Worm (Caenorhabditis elegans) whole organism, L1 larva: ENCODE results near the gene srt-6.
A peak's percentile ranks its signal among the peaks of the same experiment; 100 is the strongest.

Source experiments
- C04F5.9 ChIP-seq: sonication (generic microtip); optimal IDR thresholded peaks from 2 replicates; lab custom pipeline; 2016; ENCODE audit warnings: missing genetic modification characterization, missing compliant biosample characterization
- C16A3.4 ChIP-seq: fragments of 150-350 bp; optimal IDR thresholded peaks from 2 replicates; lab custom pipeline; 2014; ENCODE audit warnings: missing biosample characterization, missing genetic modification characterization
- C34B4.2 ChIP-seq: sonication (generic microtip); optimal IDR thresholded peaks from 2 replicates; lab custom pipeline; 2017; ENCODE audit warnings: mild to moderate bottlenecking, missing genetic modification characterization, missing compliant biosample characterization
- F16B12.6 ChIP-seq: fragments of 150-350 bp; optimal IDR thresholded peaks from 2 replicates; lab custom pipeline; 2014; ENCODE audit warnings: missing biosample characterization, missing genetic modification characterization
- alr-1 ChIP-seq: fragments of 200-800 bp; sonication (Bioruptor generic); optimal IDR thresholded peaks from 2 replicates; lab custom pipeline; 2018; ENCODE audit warnings: borderline replicate concordance, mild to moderate bottlenecking, missing genetic modification characterization, missing compliant biosample characterization
- blmp-1 ChIP-seq: fragments of 150-350 bp; optimal IDR thresholded peaks from 2 replicates; lab custom pipeline; 2014; ENCODE audit warnings: missing biosample characterization, missing genetic modification characterization
- ceh-63 ChIP-seq: fragments of 200-800 bp; sonication (Bioruptor generic); optimal IDR thresholded peaks from 2 replicates; lab custom pipeline; 2018; ENCODE audit warnings: mild to moderate bottlenecking, missing genetic modification characterization, missing compliant biosample characterization
- dpl-1 ChIP-seq, 3 experiments: fragments of 150-350 bp in 2 of 3; sonication (generic microtip) in 1 of 3; optimal IDR thresholded peaks; 2 replicates each; lab custom pipeline; 2014 to 2017; ENCODE audit warnings: missing biosample characterization in 3 of 3, missing genetic modification characterization in 3 of 3, missing genetic modification reagents in 3 of 3
- efl-1 ChIP-seq, 4 experiments: fragments of 150-350 bp; optimal IDR thresholded peaks in 3 of 4; peaks in 1 of 4; 1 replicate in 1 of 4; 2 replicates in 3 of 4; lab custom pipeline; 2014; ENCODE audit warnings: missing biosample characterization in 2 of 4, missing genetic modification characterization in 2 of 4, missing genetic modification reagents in 2 of 4
- egl-27 ChIP-seq, 2 experiments: fragments of 150-350 bp in 1 of 2; sonication (generic microtip); optimal IDR thresholded peaks; 3 replicates each; lab custom pipeline; 2017 to 2018; ENCODE audit warnings: missing biosample characterization in 2 of 2, missing genetic modification characterization in 2 of 2, missing genetic modification reagents in 2 of 2
- elt-3 ChIP-seq, 6 experiments: fragments of 150-350 bp in 1 of 6; sonication (generic microtip); optimal IDR thresholded peaks; 2 replicates each; lab custom pipeline; 2017 to 2018; ENCODE audit warnings: missing biosample characterization in 6 of 6, missing genetic modification characterization in 6 of 6, inconsistent platforms in 1 of 6
- ets-5 ChIP-seq: fragments of 200-800 bp; sonication (Bioruptor generic); IDR thresholded peaks from 2 replicates; pipeline ENCODE4 v1.3.6; 2022; ENCODE audit warnings: missing genetic modification characterization, missing compliant biosample characterization
- fkh-4 ChIP-seq: sonication (generic microtip); optimal IDR thresholded peaks from 2 replicates; lab custom pipeline; 2016; ENCODE audit warnings: missing compliant biosample characterization, missing genetic modification characterization, borderline replicate concordance
- fos-1 ChIP-seq: fragments of 150-350 bp; optimal IDR thresholded peaks from 2 replicates; lab custom pipeline; 2014; ENCODE audit warnings: missing biosample characterization, missing genetic modification characterization
- grh-1 ChIP-seq: fragments of 200-800 bp; sonication (Bioruptor generic); IDR thresholded peaks from 2 replicates; pipeline ENCODE4 v1.3.6; 2022; ENCODE audit warnings: missing genetic modification reagents, missing genetic modification characterization, missing compliant biosample characterization
- hlh-4 ChIP-seq: sonication (generic microtip); optimal IDR thresholded peaks from 2 replicates; lab custom pipeline; 2016; ENCODE audit warnings: mild to moderate bottlenecking, missing genetic modification characterization, missing compliant biosample characterization
- irx-1 ChIP-seq: sonication (generic microtip); optimal IDR thresholded peaks from 2 replicates; lab custom pipeline; 2016; ENCODE audit warnings: missing genetic modification characterization, missing compliant biosample characterization
- jun-1 ChIP-seq: fragments of 150-350 bp; optimal IDR thresholded peaks from 2 replicates; lab custom pipeline; 2014; ENCODE audit warnings: missing biosample characterization, missing genetic modification reagents, missing genetic modification characterization
- lin-13 ChIP-seq: fragments of 150-350 bp; optimal IDR thresholded peaks from 2 replicates; lab custom pipeline; 2014; ENCODE audit warnings: missing biosample characterization, missing genetic modification reagents, missing genetic modification characterization
- lin-14 ChIP-seq: fragments of 200-800 bp; sonication (Bioruptor generic); optimal IDR thresholded peaks from 2 replicates; lab custom pipeline; 2018; ENCODE audit warnings: mild to moderate bottlenecking, missing genetic modification characterization, moderate library complexity, missing compliant biosample characterization
- lin-35 ChIP-seq, 2 experiments: fragments of 150-350 bp; optimal IDR thresholded peaks; 2 replicates each; lab custom pipeline; 2014; ENCODE audit warnings: missing biosample characterization in 2 of 2, missing genetic modification characterization in 2 of 2, missing genetic modification reagents in 2 of 2
- lin-39 ChIP-seq: fragments of 150-350 bp; optimal IDR thresholded peaks from 2 replicates; lab custom pipeline; 2014; ENCODE audit warnings: missing biosample characterization, missing genetic modification reagents, missing genetic modification characterization
- mdl-1 ChIP-seq, 2 experiments: fragments of 150-350 bp; optimal IDR thresholded peaks; 2 replicates each; lab custom pipeline; 2014 to 2017; ENCODE audit warnings: missing biosample characterization in 2 of 2, missing genetic modification characterization in 2 of 2, inconsistent platforms in 1 of 2
- mef-2 ChIP-seq: fragments of 150-350 bp; optimal IDR thresholded peaks from 2 replicates; lab custom pipeline; 2014; ENCODE audit warnings: missing biosample characterization, missing genetic modification characterization
- nhr-11 ChIP-seq: fragments of 150-350 bp; optimal IDR thresholded peaks from 2 replicates; lab custom pipeline; 2014; ENCODE audit warnings: missing biosample characterization, missing genetic modification characterization
- nhr-12 ChIP-seq: sonication (generic microtip); optimal IDR thresholded peaks from 2 replicates; lab custom pipeline; 2017; ENCODE audit warnings: missing biosample characterization, missing genetic modification characterization
- nhr-19 ChIP-seq: fragments of 200-800 bp; sonication (Bioruptor generic); conservative IDR thresholded peaks from 2 replicates; pipeline ENCODE4 v1.3.6; 2022; ENCODE audit warnings: missing genetic modification characterization, missing compliant biosample characterization
- nhr-20 ChIP-seq: sonication (generic microtip); optimal IDR thresholded peaks from 2 replicates; lab custom pipeline; 2016; ENCODE audit warnings: mild to moderate bottlenecking, missing genetic modification characterization, missing compliant biosample characterization
- nhr-47 ChIP-seq: sonication (generic microtip); optimal IDR thresholded peaks from 2 replicates; lab custom pipeline; 2016; ENCODE audit warnings: mild to moderate bottlenecking, missing genetic modification characterization, moderate library complexity, missing compliant biosample characterization
- nhr-71 ChIP-seq: sonication (generic microtip); optimal IDR thresholded peaks from 2 replicates; lab custom pipeline; 2016; ENCODE audit warnings: mild to moderate bottlenecking, missing genetic modification characterization, moderate library complexity, missing compliant biosample characterization
- nhr-76 ChIP-seq: sonication (generic microtip); optimal IDR thresholded peaks from 2 replicates; lab custom pipeline; 2017; ENCODE audit warnings: missing biosample characterization, missing genetic modification characterization
- nhr-85 ChIP-seq: sonication (generic microtip); peaks from one replicate; lab custom pipeline; 2016; ENCODE audit warnings: missing genetic modification characterization, inconsistent platforms, missing compliant biosample characterization
- nhr-90 ChIP-seq: sonication (generic microtip); optimal IDR thresholded peaks from 2 replicates; lab custom pipeline; 2016; ENCODE audit warnings: mild to moderate bottlenecking, missing genetic modification characterization, missing compliant biosample characterization; ENCODE audit not compliant: poor library complexity
- skn-1 ChIP-seq: fragments of 150-350 bp; optimal IDR thresholded peaks from 2 replicates; lab custom pipeline; 2014; ENCODE audit warnings: missing biosample characterization, missing genetic modification characterization
- snpc-4 ChIP-seq: fragments of 150-350 bp; optimal IDR thresholded peaks from 2 replicates; lab custom pipeline; 2014; ENCODE audit warnings: missing biosample characterization, missing genetic modification characterization
- snu-23 ChIP-seq: sonication (generic microtip); optimal IDR thresholded peaks from 2 replicates; lab custom pipeline; 2016; ENCODE audit warnings: missing genetic modification characterization, missing compliant biosample characterization
- swsn-7 ChIP-seq: sonication (generic microtip); optimal IDR thresholded peaks from 2 replicates; lab custom pipeline; 2016; ENCODE audit warnings: missing genetic modification characterization, missing compliant biosample characterization
- tbx-2 ChIP-seq: sonication (generic microtip); optimal IDR thresholded peaks from 2 replicates; lab custom pipeline; 2016; ENCODE audit warnings: missing genetic modification characterization, missing compliant biosample characterization
- unc-130 ChIP-seq: fragments of 150-350 bp; optimal IDR thresholded peaks from 2 replicates; lab custom pipeline; 2017; ENCODE audit warnings: missing biosample characterization, missing genetic modification characterization, inconsistent platforms
- unc-30 ChIP-seq: sonication (generic microtip); optimal IDR thresholded peaks from 2 replicates; lab custom pipeline; 2017; ENCODE audit warnings: missing biosample characterization, missing genetic modification characterization
- xbp-1 ChIP-seq: sonication (generic microtip); optimal IDR thresholded peaks from 2 replicates; lab custom pipeline; 2016; ENCODE audit warnings: missing genetic modification characterization, missing compliant biosample characterization
- zip-4 ChIP-seq: fragments of 200-800 bp; sonication (Bioruptor generic); optimal IDR thresholded peaks from 2 replicates; lab custom pipeline; 2018; ENCODE audit warnings: mild to moderate bottlenecking, missing genetic modification characterization, moderate library complexity, missing compliant biosample characterization
- ztf-4 ChIP-seq: fragments of 150-350 bp; optimal IDR thresholded peaks from 2 replicates; lab custom pipeline; 2014; ENCODE audit warnings: missing biosample characterization, missing genetic modification characterization

srt-6 gene

DNA sequence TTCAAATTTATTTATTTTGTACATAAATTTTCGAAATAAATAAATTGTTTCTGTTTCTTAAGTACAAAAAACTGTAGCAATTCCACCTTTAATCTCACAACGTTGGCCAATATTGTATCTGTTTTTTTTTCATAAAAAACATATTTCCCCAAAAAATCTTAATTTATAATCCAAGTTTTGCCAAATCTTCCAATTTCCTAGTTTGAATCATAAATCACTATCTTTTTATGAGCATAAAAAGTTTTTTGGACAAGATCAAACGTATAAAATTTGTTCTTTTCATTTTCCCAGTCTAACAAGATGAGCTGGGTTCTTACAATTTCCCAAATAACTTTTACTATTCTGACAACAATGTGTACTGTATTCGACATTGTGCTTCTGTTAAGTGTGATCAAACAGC, 11.5 kb upstream of the srt-6 start, which contains the start of gene srxa-4:
Gene srxa-4, plus strand, starts transcription at position 301 of the 400 bp plus-strand sequence.
- TF ChIP-seq snpc-4 (no peak), fkh-4 (tag; lab: Kevin White, UChicago) (no peak), ceh-63 (no peak), tbx-2 (tag; lab: Kevin White, UChicago) (no peak), alr-1 (no peak), irx-1 (no peak), C34B4.2 (tag; lab: Kevin White, UChicago) (no peak), swsn-7 (tag; lab: Kevin White, UChicago) (no peak), hlh-4 (tag; lab: Kevin White, UChicago) (no peak), nhr-85 (tag; lab: Kevin White, UChicago) (no peak), efl-1 (optimal IDR thresholded peaks at IDR 0.05; lab: Kevin White, UChicago) (no peak), efl-1 (GFP tag; optimal IDR thresholded peaks at IDR 0.05 in 1 of 2; lab: Kevin White, UChicago) (no peak), zip-4 (GFP tag; lab: Kevin White, UChicago) (no peak), nhr-76 (tag; lab: Kevin White, UChicago) (no peak), nhr-12 (tag; lab: Kevin White, UChicago) (no peak)

- peak in 1 of 6 experiments; percentile 33 for TF ChIP-seq elt-3 (tag; optimal IDR thresholded peaks at IDR 0.05; lab: Kevin White, UChicago)
- TF ChIP-seq efl-1 (optimal IDR thresholded peaks at IDR 0.05; lab: Kevin White, UChicago) = no peak
- peak in 1 of 2 experiments; percentile 41 for TF ChIP-seq efl-1 (GFP tag; optimal IDR thresholded peaks at IDR 0.05 in 1 of 2; lab: Kevin White, UChicago)
- no peak for TF ChIP-seq unc-30 (tag; lab: Kevin White, UChicago)
- peak; percentile 14 for TF ChIP-seq blmp-1 (tag; lab: Kevin White, UChicago)
These were observed 8.6 kb upstream of the srt-6 start, which contains the start of gene srw-67 for ce11 chrV:7417018-7417716. Gene srw-67 (plus strand): TSS chrV:7417660.

DNA sequence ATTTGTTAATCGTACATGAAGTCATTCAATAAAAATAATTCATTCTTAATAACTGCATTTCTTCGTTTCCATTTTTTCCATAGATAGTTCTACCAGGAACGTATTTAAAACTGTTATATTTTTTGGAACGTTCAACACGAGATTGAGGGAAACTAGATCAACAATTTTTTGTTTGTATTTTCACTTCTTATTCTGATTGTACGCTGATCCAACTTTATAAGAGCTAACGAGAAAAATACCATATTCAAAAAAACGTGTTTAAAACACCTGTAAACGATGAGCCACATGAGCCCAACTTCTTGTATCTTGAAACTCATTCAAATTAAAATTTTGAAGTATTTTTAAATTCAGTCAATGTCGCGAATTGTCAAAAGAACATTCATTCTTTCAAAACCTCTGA, 8.0 kb upstream of the srt-6 start:
- TF ChIP-seq lin-35 (GFP tag; optimal IDR thresholded peaks at IDR 0.05; lab: Kevin White, UChicago) (peak in 1 of 2 experiments; percentile 17), lin-39 (tag; lab: Kevin White, UChicago) (no peak)
- TF ChIP-seq, all 84 proteins: peak for 1

ce11 chrV:7415780-7416428, 7.3 kb upstream of the srt-6 start, which contains the start of gene F18E3.13:
Gene F18E3.13 (plus strand): TSS chrV:7416164.
- TF ChIP-seq unc-130 (tag; lab: Kevin White, UChicago) (peak; percentile 32), nhr-19 (peak; percentile 97), mdl-1 (tag; optimal IDR thresholded peaks at IDR 0.05; lab: Kevin White, UChicago) (peak in 1 of 2 experiments; percentile 83), nhr-20 (peak; percentile 95), efl-1 (optimal IDR thresholded peaks at IDR 0.05; lab: Kevin White, UChicago) (no peak), efl-1 (GFP tag; optimal IDR thresholded peaks at IDR 0.05 in 1 of 2; lab: Kevin White, UChicago) (peak in 1 of 2 experiments; percentile 89), egl-27 (tag; optimal IDR thresholded peaks at IDR 0.05; lab: Kevin White, UChicago) (no peak), nhr-47 (peak; percentile 34), C04F5.9 (tag; lab: Kevin White, UChicago) (no peak), snu-23 (GFP tag; lab: Kevin White, UChicago) (peak; percentile 74), C16A3.4 (tag; lab: Kevin White, UChicago) (peak; percentile 43), nhr-85 (tag; lab: Kevin White, UChicago) (peak; percentile 98), grh-1 (peak; percentile 53; the same call in 1 of the 2 replicates), blmp-1 (tag; lab: Kevin White, UChicago) (peak; percentile 90), dpl-1 (GFP tag; optimal IDR thresholded peaks at IDR 0.05; lab: Kevin White, UChicago) (peak in 1 of 3 experiments; percentile 24), jun-1 (peak; percentile 7), mef-2 (tag; lab: Kevin White, UChicago) (no peak), ets-5 (GFP tag; lab: Robert Waterston, UW) (no peak), ztf-4 (peak; percentile 50), xbp-1 (tag; lab: Kevin White, UChicago) (no peak), nhr-11 (tag; lab: Kevin White, UChicago) (no peak), fos-1 (no peak), lin-35 (GFP tag; optimal IDR thresholded peaks at IDR 0.05; lab: Kevin White, UChicago) (peak in 1 of 2 experiments; percentile 69), lin-14 (GFP tag; lab: Kevin White, UChicago) (peak; percentile 71), skn-1 (tag; lab: Kevin White, UChicago) (peak; percentile 65), nhr-76 (tag; lab: Kevin White, UChicago) (no peak), lin-13 (no peak), F16B12.6 (tag; lab: Kevin White, UChicago) (no peak), elt-3 (tag; optimal IDR thresholded peaks at IDR 0.05; lab: Kevin White, UChicago) (peak in 5 of 6 experiments; percentile 43 to 97 (median 69)), nhr-90 (peak; percentile 78), nhr-71 (tag; lab: Kevin White, UChicago) (peak; percentile 88)
